Worm (Caenorhabditis elegans) whole organism, midembryonic: ENCODE measurements around the gene K08B12.3.

ENCODE experiments used
- T22C8.4 ChIP-seq: fragments of 200-800 bp; sonication (Bioruptor generic); IDR thresholded peaks from 2 replicates; pipeline ENCODE4 v1.3.6; 2022; ENCODE audit warnings: missing genetic modification characterization, missing compliant biosample characterization
- cog-1 ChIP-seq: sonication (generic microtip); optimal IDR thresholded peaks from 2 replicates; lab custom pipeline; 2016; ENCODE audit warnings: missing genetic modification characterization, missing compliant biosample characterization
- flt-1 ChIP-seq: fragments of 200-800 bp; sonication (Bioruptor generic); IDR thresholded peaks from 2 replicates; pipeline ENCODE4 v1.3.6; 2022; ENCODE audit warnings: missing genetic modification characterization, missing compliant biosample characterization
- med-1 ChIP-seq: sonication (generic microtip); optimal IDR thresholded peaks from 2 replicates; lab custom pipeline; 2017; ENCODE audit warnings: missing genetic modification characterization, mild to moderate bottlenecking, missing compliant biosample characterization, antibody characterized with exemption, missing genetic modification reagents; ENCODE audit not compliant: insufficient read depth
- ztf-23 ChIP-seq: fragments of 200-800 bp; sonication (Bioruptor generic); IDR thresholded peaks from 2 replicates; pipeline ENCODE4 v1.3.6; 2022; ENCODE audit warnings: missing genetic modification reagents, missing genetic modification characterization, missing compliant biosample characterization

DNA sequence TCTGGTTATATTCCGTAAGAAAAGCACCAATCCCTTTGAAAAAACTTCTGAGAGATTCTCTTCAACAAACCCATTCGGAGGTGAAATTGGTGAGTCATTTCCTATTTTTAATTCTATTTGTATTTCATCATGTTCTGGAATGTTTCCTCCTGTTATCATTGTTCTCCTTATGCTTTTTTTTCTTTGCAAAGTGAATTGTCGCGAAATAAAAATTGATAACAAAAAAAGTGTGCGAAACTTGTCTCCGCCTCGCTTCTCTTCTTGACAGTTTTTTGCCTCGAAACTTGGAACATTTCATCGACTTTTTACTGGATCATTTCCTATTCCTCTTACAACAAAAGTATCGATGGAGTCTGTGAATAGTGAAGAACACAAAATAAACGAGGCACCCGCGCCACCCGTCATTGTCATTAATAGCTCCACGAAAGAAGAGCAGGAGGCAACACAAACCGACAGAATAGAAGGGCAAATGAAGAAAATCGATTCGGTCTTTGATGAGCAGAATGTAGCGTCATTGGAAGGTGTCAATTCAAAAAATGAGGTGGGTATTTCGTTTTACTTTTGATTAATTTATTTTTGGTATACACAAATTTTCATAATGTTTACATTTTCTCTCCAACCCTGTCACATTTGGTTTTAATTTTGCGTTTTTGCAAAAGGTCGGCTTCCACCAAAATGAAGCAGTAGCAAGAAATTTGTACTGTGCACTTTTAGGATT is 24.9 kb upstream of the K08B12.3 start:
- TF ChIP-seq ztf-23 (GFP tag; lab: Robert Waterston, UW) (no peak), med-1 (GFP tag; lab: Kevin White, UChicago) (no peak), cog-1 (tag; lab: Kevin White, UChicago) (no peak), flt-1 (GFP tag; lab: Robert Waterston, UW) (no peak), T22C8.4 (GFP tag; lab: Robert Waterston, UW) (no peak)
